Fruit fly (Drosophila melanogaster) whole organism, pupa: ENCODE data around the gene CG16952.

Experiments used
- CG12605 ChIP-seq: fragments of 200-800 bp; sonication (Bioruptor generic); IDR thresholded peaks from 2 replicates; pipeline ENCODE4 v1.3.6; 2022; ENCODE audit warnings: missing biosample characterization, missing genetic modification characterization
- CG14655 ChIP-seq: fragments of 200-800 bp; sonication (Bioruptor generic); optimal IDR thresholded peaks from 3 replicates; lab custom pipeline; 2017; ENCODE audit warnings: mild to moderate bottlenecking, missing biosample characterization, missing genetic modification reagents, missing genetic modification characterization
- CG15710 ChIP-seq: fragments of 200-800 bp; sonication (Bioruptor generic); optimal IDR thresholded peaks from 2 replicates; lab custom pipeline; 2018; ENCODE audit warnings: missing biosample characterization, mild to moderate bottlenecking, missing genetic modification characterization, moderate library complexity
- CG17806 ChIP-seq: fragments of 200-800 bp; sonication (Bioruptor generic); optimal IDR thresholded peaks from 2 replicates; lab custom pipeline; 2018; ENCODE audit warnings: missing biosample characterization, mild to moderate bottlenecking, missing genetic modification characterization, moderate library complexity
- CG32121 ChIP-seq: fragments of 200-800 bp; sonication (Bioruptor generic); IDR thresholded peaks from 2 replicates; pipeline ENCODE4 v1.3.6; 2022; ENCODE audit warnings: missing biosample characterization, missing genetic modification characterization
- CG34367 ChIP-seq: fragments of 200-800 bp; sonication (Bioruptor generic); optimal IDR thresholded peaks from 2 replicates; lab custom pipeline; 2018; ENCODE audit warnings: missing biosample characterization, mild to moderate bottlenecking, missing genetic modification characterization
- CG8159 ChIP-seq: fragments of 200-800 bp; sonication (Bioruptor generic); optimal IDR thresholded peaks from 3 replicates; lab custom pipeline; 2018; ENCODE audit warnings: missing biosample characterization, mild to moderate bottlenecking, missing genetic modification characterization, moderate library complexity
- CG9948 ChIP-seq: fragments of 200-800 bp; sonication (Bioruptor generic); optimal IDR thresholded peaks from 2 replicates; lab custom pipeline; 2018; ENCODE audit warnings: missing biosample characterization, mild to moderate bottlenecking, missing genetic modification characterization, moderate library complexity
- EcR ChIP-seq: fragments of 200-800 bp; sonication (Bioruptor generic); optimal IDR thresholded peaks from 3 replicates; lab custom pipeline; 2019; ENCODE audit warnings: missing biosample characterization, missing genetic modification characterization, mild to moderate bottlenecking, moderate library complexity, missing genetic modification reagents
- Ets98B ChIP-seq: fragments of 200-800 bp; sonication (Bioruptor generic); IDR thresholded peaks from 2 replicates; pipeline ENCODE4 v1.3.6; 2022; ENCODE audit warnings: missing biosample characterization, missing genetic modification characterization
- rn ChIP-seq: fragments of 200-800 bp; sonication (Bioruptor generic); IDR thresholded peaks from 2 replicates; pipeline ENCODE4 v1.3.6; 2022; ENCODE audit warnings: missing biosample characterization, missing genetic modification characterization

DNA sequence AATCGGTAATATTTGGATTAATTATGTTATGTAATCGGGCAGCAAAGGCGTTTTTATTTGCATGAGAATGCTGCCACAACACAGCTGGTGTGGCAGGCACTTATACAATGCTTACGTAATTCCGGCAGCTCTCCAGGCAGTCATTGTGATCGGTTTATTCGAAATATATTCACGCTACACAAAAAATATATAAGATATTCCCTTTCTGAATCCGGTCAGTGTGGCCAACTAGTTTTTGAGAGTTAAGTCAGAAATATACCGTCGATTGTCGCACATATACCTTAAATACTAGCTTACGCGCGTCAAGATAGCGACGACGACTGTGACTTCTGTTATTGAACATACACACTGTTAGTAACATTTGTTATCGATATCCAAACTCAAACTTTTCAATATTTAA is 21.0 kb upstream of the CG16952 start, which contains the start of gene sun:
- TF ChIP-seq CG15710 (tag; lab: Kevin White, UChicago), result no peak
- TF ChIP-seq CG32121 (GFP tag; lab: Robert Waterston, UW), result no peak
- TF ChIP-seq CG12605 (GFP tag; lab: Robert Waterston, UW), result no peak
- TF ChIP-seq Ets98B, result no peak
- TF ChIP-seq CG17806, result no peak
- TF ChIP-seq rn (GFP tag; lab: Robert Waterston, UW), result no peak
- TF ChIP-seq CG14655, result no peak
- TF ChIP-seq CG8159, result no peak
- TF ChIP-seq CG34367 (tag; lab: Kevin White, UChicago), result no peak
- TF ChIP-seq CG9948 (tag; lab: Kevin White, UChicago), result no peak
- TF ChIP-seq EcR, result no peak
